Worm (Caenorhabditis elegans): Measurements from ENCODE around the gene dhs-11.

DNA sequence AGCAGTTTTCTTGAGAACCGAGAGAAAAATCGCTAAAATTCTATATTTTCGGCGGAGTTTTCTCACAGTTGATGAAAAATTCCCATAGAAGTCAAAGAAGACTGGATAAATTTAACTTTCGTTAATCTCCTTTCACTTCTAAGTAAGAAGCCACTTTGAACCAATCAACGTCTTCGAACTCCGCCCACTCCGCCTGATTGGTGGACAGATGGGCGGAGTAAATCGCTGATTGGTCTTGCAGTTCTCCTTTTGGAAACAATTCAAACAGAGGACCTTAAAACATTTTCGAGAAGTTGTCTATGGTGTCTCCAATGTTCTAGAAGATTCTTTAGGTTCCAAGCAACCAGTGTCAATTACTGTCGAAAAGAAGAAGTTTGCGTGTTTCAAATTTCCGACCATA, 15.7 kb upstream of the dhs-11 start:
- TF ChIP-seq zag-1 (tag; optimal IDR thresholded peaks at IDR 0.05) (no peak), daf-12 (tag; optimal IDR thresholded peaks at IDR 0.05) (no peak), ceh-44 (GFP tag; IDR thresholded peaks at IDR 0.05) (no peak), mep-1 (tag; optimal IDR thresholded peaks at IDR 0.05) (no peak), snpc-4 (tag; optimal IDR thresholded peaks at IDR 0.05) (no peak), pqm-1 (tag; optimal IDR thresholded peaks at IDR 0.05) (no peak), nhr-237 (tag; optimal IDR thresholded peaks at IDR 0.05) (no peak), F37D6.2 (tag; optimal IDR thresholded peaks at IDR 0.05) (no peak), ztf-11 (tag; optimal IDR thresholded peaks at IDR 0.05) (no peak), nhr-41 (GFP tag; IDR thresholded peaks at IDR 0.05) (no peak), mdl-1 (tag; optimal IDR thresholded peaks at IDR 0.05) (no peak), dmd-9 (GFP tag; IDR thresholded peaks at IDR 0.05) (no peak)
